Worm (Caenorhabditis elegans): ENCODE data around the gene hlh-3.
A peak's percentile ranks its signal among the peaks of the same experiment; 100 is the strongest.

ce11 chrII:9054604-9055003 lies 31.8 kb upstream of the hlh-3 start, which contains the start of gene chmp-7:
- no peak for TF ChIP-seq alr-1 (tag; optimal IDR thresholded peaks at IDR 0.05)
- peak; percentile 94 for TF ChIP-seq crh-2 (tag; optimal IDR thresholded peaks at IDR 0.05)
- TF ChIP-seq ZK546.5 (tag; optimal IDR thresholded peaks at IDR 0.05), result no peak
- peak; percentile 20 for TF ChIP-seq unc-62 (GFP tag; optimal IDR thresholded peaks at IDR 0.05)
- TF ChIP-seq ztf-1 (GFP tag; conservative IDR thresholded peaks at IDR 0.05), result no peak
- no peak for TF ChIP-seq nhr-12 (tag; optimal IDR thresholded peaks at IDR 0.05)

All from whole organism, L2 larva.